Worm (Caenorhabditis elegans): Measurements from ENCODE around the gene C41H7.2.

Gene C41H7.2

DNA sequence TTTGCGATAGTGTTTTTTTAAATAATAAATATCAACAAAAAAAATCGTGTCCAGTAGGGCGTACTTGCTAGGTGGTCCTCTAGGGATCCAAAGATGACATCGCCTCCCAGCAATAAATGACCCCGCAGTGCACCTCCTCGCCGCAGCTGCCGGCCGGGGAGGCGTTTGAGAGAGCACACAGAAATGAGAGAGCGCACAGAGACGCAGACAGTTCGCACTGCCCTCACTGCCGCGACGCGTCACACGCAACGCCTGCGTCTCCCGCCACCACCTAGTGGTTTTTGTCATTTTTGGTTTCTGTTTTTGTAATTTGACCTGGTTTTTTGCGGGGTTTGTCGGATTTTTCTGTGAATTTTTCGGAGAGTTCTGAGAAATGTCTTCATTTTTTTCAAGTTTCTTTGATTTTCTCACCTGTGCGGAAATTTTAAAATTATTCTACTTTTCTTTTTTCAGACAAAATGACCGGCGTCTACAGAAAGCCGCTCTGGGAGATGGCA is 26.7 kb upstream of the C41H7.2 start, which contains the start of gene lido-7 (continued):
- TF ChIP-seq mep-1 (tag; optimal IDR thresholded peaks at IDR 0.05) (peak; percentile 48), aha-1 (tag) (no peak), duxl-1 (tag; optimal IDR thresholded peaks at IDR 0.05; ENCODE audit: poor library complexity) (peak; percentile 40), ceh-32 (tag; optimal IDR thresholded peaks at IDR 0.05; ENCODE audit: poor library complexity) (no peak), dve-1 (tag; optimal IDR thresholded peaks at IDR 0.05; ENCODE audit: insufficient read depth) (peak; percentile 13), ces-1 (GFP tag; optimal IDR thresholded peaks at IDR 0.05) (no peak), egl-43 (GFP tag; IDR thresholded peaks at IDR 0.05) (peak; percentile 62; the same call in 1 of the 2 replicates), ZK337.2 (GFP tag; IDR thresholded peaks at IDR 0.05) (no peak), fkh-10 (GFP tag; optimal IDR thresholded peaks at IDR 0.05) (no peak), lsy-2 (tag; optimal IDR thresholded peaks at IDR 0.05) (peak in 1 of 2 experiments; percentile 46), F10B5.3 (tag; optimal IDR thresholded peaks at IDR 0.05) (no peak), nhr-48 (tag; optimal IDR thresholded peaks at IDR 0.05) (peak; percentile 52), madf-5 (GFP tag; IDR thresholded peaks at IDR 0.05) (no peak), mdl-1 (tag; optimal IDR thresholded peaks at IDR 0.05) (peak in 1 of 2 experiments; percentile 46), hmg-1.1 (GFP tag; IDR thresholded peaks at IDR 0.05) (peak; percentile 74), daf-19 (GFP tag; conservative IDR thresholded peaks at IDR 0.05) (no peak), mdt-29 (GFP tag; IDR thresholded peaks at IDR 0.05) (no peak), lin-38 (GFP tag; IDR thresholded peaks at IDR 0.05) (peak; percentile 36; the same call in 1 of the 2 replicates)

ce11 chrII:2989076-2989475 is 25.5 kb upstream of the C41H7.2 start:
- TF ChIP-seq madf-9 (GFP tag; conservative IDR thresholded peaks at IDR 0.05) (0 out of 2 replicates have a peak, but pooled peaks have one; percentile 20), set-16 (GFP tag; IDR thresholded peaks at IDR 0.05) (peak; percentile 75), dmd-8 (GFP tag; IDR thresholded peaks at IDR 0.05) (0 out of 2 replicates have a peak, but pooled peaks have one; percentile 22)

DNA sequence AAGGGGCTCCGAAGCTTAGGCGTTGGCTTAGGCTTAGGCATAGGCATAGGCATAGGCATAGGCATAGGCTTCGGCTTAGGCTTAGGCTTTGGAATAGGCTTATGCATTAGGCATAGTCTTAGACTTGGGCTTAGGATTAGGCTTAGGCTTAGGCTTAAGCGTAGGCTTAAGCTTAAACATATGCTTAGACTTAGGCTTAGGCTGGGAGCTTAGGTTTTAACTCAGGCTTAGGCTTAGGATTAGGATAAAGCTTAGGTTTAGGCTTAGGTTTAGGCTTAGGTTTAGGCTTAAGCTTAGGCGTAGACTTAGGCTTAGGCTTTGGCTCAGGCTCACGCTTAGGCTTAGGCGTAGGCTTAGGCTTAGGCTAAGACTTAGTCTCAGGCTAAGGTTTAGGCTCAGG is 24.5 kb upstream of the C41H7.2 start:
- TF ChIP-seq unc-130 (GFP tag; optimal IDR thresholded peaks at IDR 0.05) (no peak), lir-3 (tag; optimal IDR thresholded peaks at IDR 0.05) (no peak), unc-62 (GFP tag; optimal IDR thresholded peaks at IDR 0.05 in 1 of 2) (peak in 1 of 2 experiments; percentile 75), unc-62 (tag; optimal IDR thresholded peaks at IDR 0.05) (no peak)

ce11 chrII:2991555-2992083 is 23.0 kb upstream of the C41H7.2 start, which contains the start of gene K08A2.2:
Gene K08A2.2, plus strand, starts transcription at chrII:2991605.
- TF ChIP-seq T20F7.1 (GFP tag; optimal IDR thresholded peaks at IDR 0.05): no peak
- 0 out of 2 replicates have a peak, but pooled peaks have one; percentile 46 for TF ChIP-seq ceh-44 (GFP tag; IDR thresholded peaks at IDR 0.05)
- no peak for TF ChIP-seq daf-19 (GFP tag; conservative IDR thresholded peaks at IDR 0.05)
- no peak for TF ChIP-seq dpl-1 (GFP tag; optimal IDR thresholded peaks at IDR 0.05)
- no peak for TF ChIP-seq nhr-102 (tag; optimal IDR thresholded peaks at IDR 0.05)
- TF ChIP-seq hlh-11 (tag; optimal IDR thresholded peaks at IDR 0.05): no peak
- TF ChIP-seq mep-1 (tag; optimal IDR thresholded peaks at IDR 0.05): no peak
- TF ChIP-seq zag-1 (tag; optimal IDR thresholded peaks at IDR 0.05): no peak
- no peak for TF ChIP-seq zfp-2 (tag; optimal IDR thresholded peaks at IDR 0.05)
- no peak for TF ChIP-seq lin-13 (GFP tag; optimal IDR thresholded peaks at IDR 0.05)
- no peak for TF ChIP-seq attf-4 (tag; optimal IDR thresholded peaks at IDR 0.05)
- no peak for TF ChIP-seq egl-27 (tag; optimal IDR thresholded peaks at IDR 0.05)
- TF ChIP-seq nhr-111 (GFP tag; optimal IDR thresholded peaks at IDR 0.05): no peak
- no peak for TF ChIP-seq Y105C5A.15 (GFP tag; IDR thresholded peaks at IDR 0.05)
- no peak for TF ChIP-seq hlh-30 (tag; optimal IDR thresholded peaks at IDR 0.05; ENCODE audit: insufficient read depth)
- no peak for TF ChIP-seq unc-39 (tag; optimal IDR thresholded peaks at IDR 0.05)
- no peak for TF ChIP-seq ctbp-1 (GFP tag; IDR thresholded peaks at IDR 0.05)
- no peak for TF ChIP-seq nhr-25 (tag; optimal IDR thresholded peaks at IDR 0.05; ENCODE audit: borderline replicate concordance, insufficient read depth)
- no peak for TF ChIP-seq pqm-1 (tag; optimal IDR thresholded peaks at IDR 0.05)
- TF ChIP-seq nhr-42 (GFP tag; IDR thresholded peaks at IDR 0.05): no peak
- TF ChIP-seq aha-1 (tag): no peak
- no peak for TF ChIP-seq F10B5.3 (tag; optimal IDR thresholded peaks at IDR 0.05)
- no peak for TF ChIP-seq daf-8 (GFP tag; IDR thresholded peaks at IDR 0.05)
- no peak for TF ChIP-seq lin-39 (tag; optimal IDR thresholded peaks at IDR 0.05)
- TF ChIP-seq fkh-10 (GFP tag; optimal IDR thresholded peaks at IDR 0.05): no peak
- no peak for TF ChIP-seq madf-5 (GFP tag; IDR thresholded peaks at IDR 0.05)

Data from whole organism, L4 larva.